Fruit fly (Drosophila melanogaster) whole organism: ENCODE results near the gene SmydA-2.

Experiments
- CG8478 ChIP-seq: fragments of >200 bp; optimal IDR thresholded peaks from 2 replicates; lab custom pipeline; 2018; ENCODE audit warnings: inconsistent platforms
- Dll ChIP-seq: fragments of >200 bp; optimal IDR thresholded peaks from 2 replicates; lab custom pipeline; 2017
- EcR ChIP-seq, 2 experiments: fragments of >200 bp; optimal IDR thresholded peaks; 2 replicates each; lab custom pipeline; 2017; ENCODE audit warnings: missing biosample characterization in 2 of 2, missing genetic modification characterization in 2 of 2, missing genetic modification reagents in 2 of 2
- pan ChIP-seq: fragments of >200 bp; optimal IDR thresholded peaks from 2 replicates; lab custom pipeline; 2017
- psq ChIP-seq: fragments of >200 bp; optimal IDR thresholded peaks from 2 replicates; lab custom pipeline; 2017
- usp ChIP-seq: fragments of >200 bp; optimal IDR thresholded peaks from 2 replicates; lab custom pipeline; 2017; ENCODE audit warnings: missing biosample characterization, missing genetic modification characterization, mixed read lengths

DNA sequence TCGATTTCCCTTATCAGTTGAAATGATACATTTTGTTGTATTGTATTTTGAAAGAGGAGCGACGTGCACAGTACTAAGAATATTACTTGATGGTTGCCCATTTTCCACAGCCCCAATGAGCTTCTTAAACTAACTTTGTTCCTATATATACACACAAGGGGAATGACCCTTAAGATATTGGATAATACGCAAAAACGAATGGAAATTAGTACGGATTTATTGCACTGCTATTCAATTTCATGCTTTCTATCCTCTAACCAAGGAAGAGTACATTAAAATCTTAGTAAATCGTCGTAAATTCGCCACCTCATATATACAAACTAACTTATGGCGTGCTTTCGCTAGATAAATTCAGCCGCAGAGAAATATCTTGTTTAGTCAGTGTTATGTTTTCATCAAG is 48.9 kb upstream of the SmydA-2 start, which contains the start of gene Acp76A:
- TF ChIP-seq pan (no peak), usp (GFP tag; lab: Kevin White, UChicago) (no peak), psq (lab: Kevin White, UChicago) (no peak), EcR (GFP tag; optimal IDR thresholded peaks at IDR 0.05; lab: Kevin White, UChicago) (no peak), CG8478 (lab: Kevin White, UChicago) (no peak), Dll (lab: Kevin White, UChicago) (no peak)
